Worm (Caenorhabditis elegans) whole organism, L2 larva: Measurements from ENCODE around the gene Y38H6C.8.

ENCODE experiments used
- C34F6.9 ChIP-seq: fragments of 150-350 bp; optimal IDR thresholded peaks from 2 replicates; lab custom pipeline; 2014; ENCODE audit warnings: missing biosample characterization, missing genetic modification characterization
- F13H6.1 ChIP-seq: sonication (generic microtip); optimal IDR thresholded peaks from 2 replicates; lab custom pipeline; 2016; ENCODE audit warnings: missing genetic modification characterization, missing compliant biosample characterization
- ZK546.5 ChIP-seq: sonication (generic microtip); optimal IDR thresholded peaks from 2 replicates; lab custom pipeline; 2017; ENCODE audit warnings: missing biosample characterization, missing genetic modification characterization
- aly-2 ChIP-seq: fragments of 150-350 bp; optimal IDR thresholded peaks from 2 replicates; lab custom pipeline; 2014; ENCODE audit warnings: missing biosample characterization, missing genetic modification characterization
- ama-1 ChIP-seq: fragments of 150-350 bp; optimal IDR thresholded peaks from 2 replicates; lab custom pipeline; 2018; ENCODE audit warnings: inconsistent platforms
- blmp-1 ChIP-seq: sonication (generic microtip); optimal IDR thresholded peaks from 2 replicates; lab custom pipeline; 2017; ENCODE audit warnings: missing genetic modification characterization, mild to moderate bottlenecking, missing compliant biosample characterization, antibody characterized with exemption, moderate library complexity; ENCODE audit not compliant: insufficient read depth
- ceh-82 ChIP-seq: fragments of 150-350 bp; optimal IDR thresholded peaks from 2 replicates; lab custom pipeline; 2014; ENCODE audit warnings: missing biosample characterization, missing genetic modification characterization
- crh-2 ChIP-seq: sonication (generic microtip); optimal IDR thresholded peaks from 2 replicates; lab custom pipeline; 2017; ENCODE audit warnings: missing biosample characterization, missing genetic modification characterization
- egl-27 ChIP-seq: sonication (generic microtip); optimal IDR thresholded peaks from 3 replicates; lab custom pipeline; 2017; ENCODE audit warnings: missing biosample characterization, missing genetic modification reagents, missing genetic modification characterization
- elt-1 ChIP-seq: fragments of 150-350 bp; optimal IDR thresholded peaks from 2 replicates; lab custom pipeline; 2014; ENCODE audit warnings: missing biosample characterization, missing genetic modification characterization
- elt-3 ChIP-seq: sonication (generic microtip); optimal IDR thresholded peaks from 2 replicates; lab custom pipeline; 2017; ENCODE audit warnings: missing biosample characterization, missing genetic modification characterization
- fos-1 ChIP-seq: fragments of 150-350 bp; optimal IDR thresholded peaks from 2 replicates; lab custom pipeline; 2014; ENCODE audit warnings: missing biosample characterization, missing genetic modification characterization
- gmeb-1 ChIP-seq: fragments of 150-350 bp; optimal IDR thresholded peaks from 2 replicates; lab custom pipeline; 2014; ENCODE audit warnings: missing biosample characterization, missing genetic modification characterization
- lin-11 ChIP-seq: fragments of 150-350 bp; sonication (generic microtip); optimal IDR thresholded peaks from 2 replicates; lab custom pipeline; 2014; ENCODE audit warnings: missing biosample characterization, missing genetic modification characterization, inconsistent platforms, mixed read lengths
- lin-13 ChIP-seq: fragments of 150-350 bp; optimal IDR thresholded peaks from 2 replicates; lab custom pipeline; 2014; ENCODE audit warnings: missing biosample characterization, missing genetic modification reagents, missing genetic modification characterization
- lin-39 ChIP-seq: fragments of 150-350 bp; optimal IDR thresholded peaks from 2 replicates; lab custom pipeline; 2014; ENCODE audit warnings: missing biosample characterization, missing genetic modification reagents, missing genetic modification characterization
- lsy-2 ChIP-seq, 2 experiments: fragments of 150-350 bp in 1 of 2; sonication (generic microtip) in 1 of 2; optimal IDR thresholded peaks; 2 replicates each; lab custom pipeline; 2014 to 2017; ENCODE audit warnings: missing biosample characterization in 2 of 2, missing genetic modification characterization in 2 of 2
- mbf-1 ChIP-seq: sonication (generic microtip); optimal IDR thresholded peaks from 2 replicates; lab custom pipeline; 2017; ENCODE audit warnings: missing biosample characterization, missing genetic modification characterization
- mdl-1 ChIP-seq, 2 experiments: fragments of 150-350 bp in 1 of 2; sonication (generic microtip) in 1 of 2; optimal IDR thresholded peaks; 2 replicates each; lab custom pipeline; 2017; ENCODE audit warnings: missing biosample characterization in 2 of 2, missing genetic modification characterization in 2 of 2
- nhr-10 ChIP-seq: sonication (generic microtip); optimal IDR thresholded peaks from 2 replicates; lab custom pipeline; 2017; ENCODE audit warnings: missing biosample characterization, missing genetic modification characterization
- nhr-11 ChIP-seq: fragments of 150-350 bp; optimal IDR thresholded peaks from 2 replicates; lab custom pipeline; 2014; ENCODE audit warnings: missing biosample characterization, missing genetic modification characterization
- nhr-129 ChIP-seq: fragments of 150-350 bp; optimal IDR thresholded peaks from 2 replicates; lab custom pipeline; 2014; ENCODE audit warnings: missing biosample characterization, missing genetic modification characterization
- nhr-21 ChIP-seq: fragments of 150-350 bp; optimal IDR thresholded peaks from 2 replicates; lab custom pipeline; 2014; ENCODE audit warnings: missing biosample characterization, missing genetic modification characterization
- nhr-25 ChIP-seq: fragments of 150-350 bp; sonication (generic microtip); optimal IDR thresholded peaks from 3 replicates; lab custom pipeline; 2014; ENCODE audit warnings: missing biosample characterization, missing genetic modification characterization
- nhr-6 ChIP-seq: fragments of 150-350 bp; optimal IDR thresholded peaks from 2 replicates; lab custom pipeline; 2014; ENCODE audit warnings: missing biosample characterization, missing genetic modification characterization
- peb-1 ChIP-seq: fragments of 150-350 bp; optimal IDR thresholded peaks from 2 replicates; lab custom pipeline; 2014; ENCODE audit warnings: missing biosample characterization, missing genetic modification characterization
- sem-4 ChIP-seq: fragments of 150-350 bp; optimal IDR thresholded peaks from 2 replicates; lab custom pipeline; 2014; ENCODE audit warnings: missing biosample characterization, missing genetic modification reagents, missing genetic modification characterization
- skn-1 ChIP-seq: sonication (generic microtip); optimal IDR thresholded peaks from 2 replicates; lab custom pipeline; 2017; ENCODE audit warnings: missing biosample characterization, missing genetic modification characterization
- sma-3 ChIP-seq: sonication (generic microtip); optimal IDR thresholded peaks from 2 replicates; lab custom pipeline; 2016; ENCODE audit warnings: missing genetic modification reagents, missing genetic modification characterization, missing compliant biosample characterization
- sma-9 ChIP-seq, 2 experiments: fragments of 150-350 bp in 1 of 2; sonication (generic microtip) in 1 of 2; optimal IDR thresholded peaks; 2 replicates each; lab custom pipeline; 2014 to 2016; ENCODE audit warnings: missing genetic modification characterization in 2 of 2, mild to moderate bottlenecking in 1 of 2, missing biosample characterization in 1 of 2, missing compliant biosample characterization in 1 of 2, missing genetic modification reagents in 1 of 2, moderate library complexity in 1 of 2
- snpc-4 ChIP-seq: fragments of 150-350 bp; optimal IDR thresholded peaks from 2 replicates; lab custom pipeline; 2014; ENCODE audit warnings: missing biosample characterization, missing genetic modification characterization
- unc-55 ChIP-seq: fragments of 150-350 bp; sonication (generic microtip); optimal IDR thresholded peaks from 3 replicates; lab custom pipeline; 2014; ENCODE audit warnings: missing biosample characterization, missing genetic modification reagents, missing genetic modification characterization
- unc-62 ChIP-seq: fragments of 150-350 bp; optimal IDR thresholded peaks from 2 replicates; lab custom pipeline; 2014; ENCODE audit warnings: missing biosample characterization, missing genetic modification reagents, missing genetic modification characterization
- zag-1 ChIP-seq: fragments of 150-350 bp; optimal IDR thresholded peaks from 2 replicates; lab custom pipeline; 2014; ENCODE audit warnings: missing biosample characterization, missing genetic modification characterization
- ztf-4 ChIP-seq: fragments of 150-350 bp; optimal IDR thresholded peaks from 2 replicates; lab custom pipeline; 2014; ENCODE audit warnings: missing biosample characterization, missing genetic modification characterization

Gene Y38H6C.8

DNA sequence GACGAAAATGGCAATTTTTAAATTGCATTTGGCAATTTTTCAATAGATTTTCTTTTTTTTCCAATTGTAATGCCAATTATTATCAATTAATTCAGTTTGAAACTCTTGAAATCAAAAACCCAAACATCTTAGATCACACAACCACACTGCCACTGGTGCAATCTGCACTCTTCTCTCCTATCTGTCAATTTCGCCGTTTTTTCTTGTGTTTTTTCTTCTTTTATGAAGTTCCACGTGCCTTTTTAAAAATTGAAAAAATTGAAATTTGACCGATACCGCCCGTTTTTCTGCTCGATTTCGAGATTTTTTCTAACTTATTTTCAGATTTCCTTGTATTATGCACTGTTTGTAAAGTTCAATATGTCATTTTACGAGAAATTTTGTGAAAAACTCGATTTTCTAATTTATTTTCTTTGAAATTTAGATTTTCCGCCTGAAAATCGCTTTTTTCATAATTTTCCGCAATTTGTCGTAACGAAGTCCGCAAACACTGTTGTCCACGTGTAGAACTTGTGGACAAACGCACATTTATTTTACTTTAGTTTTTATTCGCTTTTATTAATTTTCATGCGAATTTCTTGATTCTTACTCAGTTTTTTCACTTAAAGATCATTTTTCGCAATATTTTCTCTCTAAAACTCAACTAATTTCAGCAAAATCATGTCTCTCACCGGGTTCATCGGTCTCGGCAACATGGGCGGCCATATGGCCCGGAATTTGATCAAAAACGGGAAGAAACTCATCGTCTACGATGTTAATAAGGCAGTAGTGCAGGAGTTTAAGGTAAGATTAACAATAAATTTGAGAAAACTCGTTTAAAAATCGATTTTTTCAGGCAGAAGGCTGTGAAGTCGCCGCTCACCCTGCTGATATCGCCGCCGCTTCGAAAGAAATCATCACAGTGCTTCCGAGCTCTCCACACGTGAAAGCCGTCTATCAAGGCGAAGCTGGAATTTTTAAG, 20.2 kb upstream of the Y38H6C.8 start, which contains the start of gene B0250.5:
TSS of gene B0250.5 (plus strand) at position 654 of the 961 bp plus-strand sequence.
- TF ChIP-seq gmeb-1 (peak; percentile 20), sma-3 (GFP tag; lab: Kevin White, UChicago) (peak; percentile 37), nhr-129 (tag; lab: Kevin White, UChicago) (no peak), egl-27 (no peak), F13H6.1 (tag; lab: Kevin White, UChicago) (peak; percentile 10), unc-55 (GFP tag; lab: Kevin White, UChicago) (peak; percentile 70), lin-11 (tag; lab: Kevin White, UChicago) (no peak), ZK546.5 (tag; lab: Kevin White, UChicago) (no peak), lin-13 (GFP tag; lab: Kevin White, UChicago) (peak; percentile 13), ama-1 (lab: Kevin White, UChicago) (no peak), nhr-25 (tag; lab: Kevin White, UChicago) (peak; percentile 21), zag-1 (tag; lab: Kevin White, UChicago) (no peak), blmp-1 (no peak), nhr-11 (tag; lab: Kevin White, UChicago) (no peak), lsy-2 (tag; optimal IDR thresholded peaks at IDR 0.05; lab: Kevin White, UChicago) (peak; percentile 56 to 66), lin-39 (tag; lab: Kevin White, UChicago) (no peak), elt-1 (no peak), sem-4 (tag; lab: Kevin White, UChicago) (no peak), nhr-10 (tag; lab: Kevin White, UChicago) (no peak), elt-3 (tag; lab: Kevin White, UChicago) (no peak), peb-1 (tag; lab: Kevin White, UChicago) (no peak), nhr-6 (tag; lab: Kevin White, UChicago) (no peak), C34F6.9 (tag; lab: Kevin White, UChicago) (peak; percentile 65), crh-2 (tag; lab: Kevin White, UChicago) (peak; percentile 69)

DNA sequence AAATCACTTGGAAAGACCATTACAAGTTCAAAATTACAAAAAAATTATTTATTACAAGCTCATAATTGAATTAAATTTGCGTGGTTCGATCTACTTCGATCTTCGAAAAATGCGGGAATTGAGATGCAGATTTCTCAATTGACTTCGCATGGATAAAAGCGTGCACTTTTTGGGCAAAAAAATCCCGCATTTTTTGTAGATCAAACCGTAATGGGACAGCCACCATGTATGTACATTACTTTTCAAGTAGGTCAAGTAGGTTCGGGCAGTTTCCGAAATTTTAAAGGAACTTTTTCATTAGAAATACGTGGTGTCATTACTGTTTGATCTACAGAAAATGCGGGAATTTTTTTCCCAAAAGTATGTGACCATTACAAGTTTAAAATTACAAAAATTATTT, 16.2 kb upstream of the Y38H6C.8 start:
- TF ChIP-seq snpc-4, result no peak
- TF ChIP-seq sem-4 (tag; lab: Kevin White, UChicago), result no peak
- TF ChIP-seq crh-2 (tag; lab: Kevin White, UChicago), result peak; percentile 26
- no peak for TF ChIP-seq skn-1 (tag; lab: Kevin White, UChicago)
- peak; percentile 31 for TF ChIP-seq fos-1 (tag; lab: Kevin White, UChicago)
- TF ChIP-seq ceh-82, result no peak
- TF ChIP-seq nhr-21, result no peak

DNA sequence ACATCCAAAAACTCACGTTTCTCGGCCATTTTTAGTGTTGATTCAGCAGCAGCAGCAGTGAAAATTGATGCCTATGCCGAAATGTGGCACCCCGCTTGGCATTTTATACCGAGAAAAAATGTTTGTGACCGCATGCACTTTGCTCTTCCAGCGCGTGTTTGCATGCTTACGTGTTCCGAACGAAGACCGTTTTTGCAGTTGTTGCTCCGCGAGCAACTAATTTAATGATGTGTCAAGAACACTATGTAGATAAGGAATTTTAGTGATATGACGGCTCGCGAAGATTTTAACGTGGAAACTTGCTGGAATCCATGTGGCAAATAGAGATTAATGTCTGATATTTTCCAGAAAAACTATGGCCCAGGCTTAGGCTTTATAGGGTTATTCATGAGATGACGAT, 14.8 kb upstream of the Y38H6C.8 start, which contains the start of gene dct-16:
TSS of gene dct-16 (minus strand) at position 78 of the 400 bp plus-strand sequence.
- TF ChIP-seq gmeb-1 (peak; percentile 15), mbf-1 (tag; lab: Kevin White, UChicago) (no peak), mdl-1 (tag; optimal IDR thresholded peaks at IDR 0.05; lab: Kevin White, UChicago) (peak in 1 of 2 experiments; percentile 29), skn-1 (tag; lab: Kevin White, UChicago) (no peak), ztf-4 (tag; lab: Kevin White, UChicago) (no peak), F13H6.1 (tag; lab: Kevin White, UChicago) (peak; percentile 5), blmp-1 (no peak), peb-1 (tag; lab: Kevin White, UChicago) (no peak), sma-3 (GFP tag; lab: Kevin White, UChicago) (no peak), crh-2 (tag; lab: Kevin White, UChicago) (peak; percentile 74), aly-2 (tag; lab: Kevin White, UChicago) (no peak), lin-11 (tag; lab: Kevin White, UChicago) (no peak), sma-9 (GFP tag; optimal IDR thresholded peaks at IDR 0.05; lab: Kevin White, UChicago) (peak; percentile 68), sma-9 (tag; optimal IDR thresholded peaks at IDR 0.05; lab: Kevin White, UChicago) (no peak), snpc-4 (no peak), fos-1 (tag; lab: Kevin White, UChicago) (peak; percentile 58)

DNA sequence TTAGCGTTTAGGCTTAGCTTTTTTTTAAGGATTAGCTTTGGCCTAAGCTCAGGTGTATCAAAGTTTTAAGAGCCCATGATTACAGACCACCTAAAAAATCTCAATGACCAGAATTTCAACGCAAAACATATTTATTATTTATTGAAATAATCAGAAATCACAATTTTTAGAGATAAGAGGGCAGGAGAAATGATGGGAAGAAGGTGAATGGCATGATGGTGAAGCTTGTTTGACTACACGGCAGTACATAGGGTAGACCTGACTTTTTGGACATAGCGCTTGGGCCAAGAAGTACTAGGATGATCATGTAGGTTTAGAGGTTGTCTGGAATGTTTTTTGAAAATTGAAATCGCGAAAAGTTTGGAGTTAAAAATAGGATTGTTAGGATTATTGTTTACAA, 14.1 kb upstream of the Y38H6C.8 start:
- TF ChIP-seq fos-1 (tag; lab: Kevin White, UChicago) (peak; percentile 34), unc-62 (no peak), C34F6.9 (tag; lab: Kevin White, UChicago) (no peak)
